Fruit fly (Drosophila melanogaster) whole organism, wandering third instar larva: ENCODE results near the gene CG2816.

ENCODE experiments used
- Dfd ChIP-seq: fragments of >200 bp; optimal IDR thresholded peaks from 2 replicates; lab custom pipeline; 2017; ENCODE audit warnings: missing biosample characterization, missing genetic modification characterization
- Dif ChIP-seq: fragments of 200-275, 200-300 bp; sonication (Bioruptor generic); optimal IDR thresholded peaks from 2 replicates; lab custom pipeline; 2018; ENCODE audit warnings: missing biosample characterization, missing genetic modification characterization; ENCODE audit not compliant: partially characterized antibody
- Myc ChIP-seq: fragments of >200 bp; optimal IDR thresholded peaks from 2 replicates; lab custom pipeline; 2017
- h ChIP-seq: fragments of 200-800 bp; sonication (Bioruptor generic); optimal IDR thresholded peaks from 3 replicates; lab custom pipeline; 2016; ENCODE audit warnings: missing biosample characterization, mild to moderate bottlenecking, missing genetic modification characterization

- no peak for TF ChIP-seq h (GFP tag; lab: Kevin White, UChicago)
- TF ChIP-seq Dfd (GFP tag; lab: Kevin White, UChicago): no peak
- no peak for TF ChIP-seq Dif
- no peak for TF ChIP-seq Myc (lab: Kevin White, UChicago)
Observed at dm6 chr2L:3699895-3700294, 3.6 kb upstream of the CG2816 start, which contains the start of gene CG42465.
